Worm (Caenorhabditis elegans) whole organism, mixed stage, embryonic: ENCODE results near the gene str-66.

Experiments
- ceh-39 ChIP-seq: fragments of 150-350 bp; optimal IDR thresholded peaks from 2 replicates; lab custom pipeline; 2014; ENCODE audit warnings: missing biosample characterization, missing genetic modification characterization
- ces-1 ChIP-seq: fragments of 150-350 bp; optimal IDR thresholded peaks from 2 replicates; lab custom pipeline; 2014; ENCODE audit warnings: missing biosample characterization, missing genetic modification reagents, missing genetic modification characterization
- elt-1 ChIP-seq: sonication (generic microtip); optimal IDR thresholded peaks from 2 replicates; lab custom pipeline; 2017; ENCODE audit warnings: missing genetic modification characterization, mild to moderate bottlenecking, missing compliant biosample characterization, antibody characterized with exemption, moderate library complexity, borderline replicate concordance; ENCODE audit not compliant: insufficient read depth
- elt-3 ChIP-seq: fragments of 150-350 bp; optimal IDR thresholded peaks from 2 replicates; lab custom pipeline; 2014; ENCODE audit warnings: missing biosample characterization, missing genetic modification characterization
- mep-1 ChIP-seq: fragments of 150-350 bp; optimal IDR thresholded peaks from 2 replicates; lab custom pipeline; 2017; ENCODE audit warnings: missing biosample characterization, missing genetic modification reagents, missing genetic modification characterization, inconsistent platforms
- nhr-28 ChIP-seq: fragments of 150-350 bp; optimal IDR thresholded peaks from 2 replicates; lab custom pipeline; 2014; ENCODE audit warnings: missing biosample characterization, missing genetic modification characterization
- pha-4 ChIP-seq: fragments of 150-350 bp; optimal IDR thresholded peaks from 2 replicates; lab custom pipeline; 2018; ENCODE audit warnings: missing biosample characterization, missing genetic modification reagents, missing genetic modification characterization
- snpc-4 ChIP-seq: fragments of 150-350 bp; optimal IDR thresholded peaks from 2 replicates; lab custom pipeline; 2014; ENCODE audit warnings: missing biosample characterization, missing genetic modification characterization
- zip-8 ChIP-seq: fragments of 150-350 bp; optimal IDR thresholded peaks from 2 replicates; lab custom pipeline; 2014; ENCODE audit warnings: missing biosample characterization, missing genetic modification characterization
- ztf-11 ChIP-seq: fragments of 150-350 bp; optimal IDR thresholded peaks from 2 replicates; lab custom pipeline; 2014; ENCODE audit warnings: missing biosample characterization, missing genetic modification characterization

DNA sequence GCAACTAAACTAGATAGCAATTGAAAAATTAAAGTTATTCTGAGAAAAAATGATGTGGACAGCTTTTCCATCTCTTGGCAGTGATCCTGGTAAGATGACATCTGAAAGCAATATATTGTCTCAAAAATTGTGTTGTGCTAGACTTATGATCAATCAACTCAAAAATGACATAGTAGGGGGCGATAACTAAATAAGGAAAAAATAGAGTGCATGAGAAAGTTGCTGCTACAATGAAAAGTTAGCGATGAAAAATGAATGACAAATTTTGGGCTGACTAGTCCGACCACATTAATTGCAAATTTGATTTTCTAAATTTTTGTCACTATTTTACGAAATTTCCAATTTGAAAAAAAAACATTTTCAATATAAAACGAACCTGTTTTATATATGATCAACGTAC lies 37.2 kb upstream of the str-66 start, which contains the start of gene srab-9:
- TF ChIP-seq ces-1 = no peak
- no peak for TF ChIP-seq ceh-39 (tag; lab: Kevin White, UChicago)
- TF ChIP-seq snpc-4 (tag; lab: Kevin White, UChicago) = no peak
- TF ChIP-seq ztf-11 (tag; lab: Kevin White, UChicago) = no peak
- no peak for TF ChIP-seq nhr-28 (tag; lab: Kevin White, UChicago)
- TF ChIP-seq pha-4 (tag; lab: Kevin White, UChicago) = no peak
- TF ChIP-seq elt-3 = no peak
- TF ChIP-seq elt-1 (tag; lab: Kevin White, UChicago) = no peak
- TF ChIP-seq zip-8 (tag; lab: Kevin White, UChicago) = no peak
- no peak for TF ChIP-seq mep-1 (tag; lab: Kevin White, UChicago)
